Worm (Caenorhabditis elegans): Measurements from ENCODE around the gene cyn-16.

ce11 chrII:12054558-12054957 lies 18.0 kb upstream of the cyn-16 start:
- TF ChIP-seq ztf-1 (GFP tag; conservative IDR thresholded peaks at IDR 0.05) (no peak), dmd-4 (tag; optimal IDR thresholded peaks at IDR 0.05) (no peak), ceh-16 (tag; optimal IDR thresholded peaks at IDR 0.05) (no peak), lin-13 (GFP tag; optimal IDR thresholded peaks at IDR 0.05) (no peak), fos-1 (tag; optimal IDR thresholded peaks at IDR 0.05) (no peak), nhr-237 (tag; optimal IDR thresholded peaks at IDR 0.05) (no peak)
